Worm (Caenorhabditis elegans) whole organism, L3 larva: ENCODE results near the gene idpa-2.

Experiments used
- ZK546.5 ChIP-seq: sonication (generic microtip); optimal IDR thresholded peaks from 2 replicates; lab custom pipeline; 2017; ENCODE audit warnings: missing biosample characterization, missing genetic modification characterization
- ceh-82 ChIP-seq: fragments of 150-350 bp; optimal IDR thresholded peaks from 2 replicates; lab custom pipeline; 2014; ENCODE audit warnings: missing biosample characterization, missing genetic modification characterization
- fos-1 ChIP-seq: fragments of 150-350 bp; optimal IDR thresholded peaks from 2 replicates; lab custom pipeline; 2014; ENCODE audit warnings: missing biosample characterization, missing genetic modification characterization
- jun-1 ChIP-seq: fragments of 150-350 bp; optimal IDR thresholded peaks from 2 replicates; lab custom pipeline; 2014; ENCODE audit warnings: missing biosample characterization, missing genetic modification reagents, missing genetic modification characterization
- nhr-11 ChIP-seq: fragments of 150-350 bp; optimal IDR thresholded peaks from 2 replicates; lab custom pipeline; 2014; ENCODE audit warnings: missing biosample characterization, missing genetic modification characterization
- nhr-12 ChIP-seq: fragments of 150-350 bp; optimal IDR thresholded peaks from 2 replicates; lab custom pipeline; 2014; ENCODE audit warnings: missing biosample characterization, missing genetic modification characterization
- nhr-237 ChIP-seq: fragments of 150-350 bp; optimal IDR thresholded peaks from 2 replicates; lab custom pipeline; 2014; ENCODE audit warnings: missing biosample characterization, missing genetic modification characterization
- nhr-28 ChIP-seq: fragments of 150-350 bp; optimal IDR thresholded peaks from 2 replicates; lab custom pipeline; 2014; ENCODE audit warnings: missing biosample characterization, missing genetic modification characterization
- nhr-76 ChIP-seq: fragments of 150-350 bp; sonication (generic microtip); optimal IDR thresholded peaks from 5 replicates; lab custom pipeline; 2014; ENCODE audit warnings: missing biosample characterization, missing genetic modification characterization
- nhr-77 ChIP-seq: fragments of 150-350 bp; optimal IDR thresholded peaks from 2 replicates; lab custom pipeline; 2014; ENCODE audit warnings: missing biosample characterization, missing genetic modification characterization
- sea-2 ChIP-seq: fragments of 150-350 bp; sonication (generic microtip); optimal IDR thresholded peaks from 4 replicates; lab custom pipeline; 2014; ENCODE audit warnings: missing biosample characterization, missing genetic modification reagents, missing genetic modification characterization
- snpc-4 ChIP-seq: fragments of 150-350 bp; optimal IDR thresholded peaks from 2 replicates; lab custom pipeline; 2014; ENCODE audit warnings: missing biosample characterization, missing genetic modification characterization
- unc-39 ChIP-seq: sonication (generic microtip); optimal IDR thresholded peaks from 4 replicates; lab custom pipeline; 2017; ENCODE audit warnings: missing biosample characterization, missing genetic modification characterization
- zag-1 ChIP-seq: fragments of 150-350 bp; optimal IDR thresholded peaks from 2 replicates; lab custom pipeline; 2014; ENCODE audit warnings: missing biosample characterization, missing genetic modification characterization

DNA sequence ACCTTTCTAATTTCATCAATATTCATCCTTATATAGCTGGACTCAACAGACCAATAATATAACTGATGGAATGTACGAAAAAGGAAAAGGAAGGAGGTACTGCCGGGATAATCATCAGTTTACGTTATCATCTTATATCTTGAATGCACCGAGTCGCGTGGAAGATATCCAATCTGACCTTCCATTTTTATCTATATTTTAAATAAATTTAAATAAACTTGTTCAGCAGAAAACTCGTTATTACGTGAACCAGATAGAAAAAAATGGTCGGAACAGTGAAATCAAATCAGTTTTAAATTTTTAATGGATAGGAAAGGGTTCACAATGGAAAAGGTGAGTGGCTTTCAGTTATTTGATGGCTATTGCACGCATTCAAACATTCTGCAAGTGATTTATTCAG lies 25.6 kb downstream of the idpa-2 start, which contains the start of gene pah-1:
- TF ChIP-seq nhr-77 (tag; lab: Kevin White, UChicago) (no peak), nhr-76 (tag; lab: Kevin White, UChicago) (no peak), jun-1 (tag; lab: Kevin White, UChicago) (no peak), nhr-12 (tag; lab: Kevin White, UChicago) (no peak), ceh-82 (tag; lab: Kevin White, UChicago) (no peak), sea-2 (GFP tag; lab: Kevin White, UChicago) (no peak), unc-39 (tag; lab: Kevin White, UChicago) (no peak), nhr-237 (tag; lab: Kevin White, UChicago) (no peak), fos-1 (tag; lab: Kevin White, UChicago) (no peak), ZK546.5 (no peak), snpc-4 (tag; lab: Kevin White, UChicago) (no peak), nhr-11 (tag; lab: Kevin White, UChicago) (no peak), nhr-28 (tag; lab: Kevin White, UChicago) (no peak), zag-1 (tag; lab: Kevin White, UChicago) (no peak)
